Fruit fly (Drosophila melanogaster) whole organism, wandering third instar larva: Measurements from ENCODE around the gene Cnx14D.

Source experiments
- CG9705 ChIP-seq: fragments of 200-800 bp; sonication (Bioruptor generic); optimal IDR thresholded peaks from 2 replicates; lab custom pipeline; 2018; ENCODE audit warnings: missing biosample characterization, mild to moderate bottlenecking, missing genetic modification characterization
- CrebA ChIP-seq: fragments of 200-800 bp; sonication (Bioruptor generic); optimal IDR thresholded peaks from 2 replicates; lab custom pipeline; 2016; ENCODE audit warnings: missing biosample characterization, mild to moderate bottlenecking, missing genetic modification characterization, borderline replicate concordance
- Dfd ChIP-seq: fragments of >200 bp; optimal IDR thresholded peaks from 2 replicates; lab custom pipeline; 2017; ENCODE audit warnings: missing biosample characterization, missing genetic modification characterization
- Dif ChIP-seq: fragments of 200-275, 200-300 bp; sonication (Bioruptor generic); optimal IDR thresholded peaks from 2 replicates; lab custom pipeline; 2018; ENCODE audit warnings: missing biosample characterization, missing genetic modification characterization; ENCODE audit not compliant: partially characterized antibody
- GATAd ChIP-seq: sonication (Bioruptor generic); optimal IDR thresholded peaks from 2 replicates; lab custom pipeline; 2016; ENCODE audit warnings: missing biosample characterization, missing genetic modification characterization
- HLH106 ChIP-seq: fragments of 200-800 bp; optimal IDR thresholded peaks from 3 replicates; lab custom pipeline; 2019; ENCODE audit warnings: missing biosample characterization, mild to moderate bottlenecking, missing genetic modification characterization, moderate library complexity
- Hr78 ChIP-seq: fragments of >200 bp; optimal IDR thresholded peaks from 2 replicates; lab custom pipeline; 2017; ENCODE audit warnings: missing biosample characterization, missing genetic modification characterization
- Hr83 ChIP-seq: fragments of 200-300 bp; sonication (Bioruptor generic); optimal IDR thresholded peaks from 2 replicates; lab custom pipeline; 2016; ENCODE audit warnings: missing biosample characterization, mild to moderate bottlenecking, missing genetic modification characterization, moderate library complexity; ENCODE audit not compliant: poor library complexity, severe bottlenecking
- Mio ChIP-seq: sonication (Bioruptor generic); optimal IDR thresholded peaks from 2 replicates; lab custom pipeline; 2016; ENCODE audit warnings: missing biosample characterization, missing genetic modification characterization
- Myc ChIP-seq: fragments of >200 bp; optimal IDR thresholded peaks from 2 replicates; lab custom pipeline; 2017
- OdsH ChIP-seq: fragments of 200-800 bp; sonication (Bioruptor generic); optimal IDR thresholded peaks from 2 replicates; lab custom pipeline; 2016; ENCODE audit warnings: missing biosample characterization, mild to moderate bottlenecking, missing genetic modification characterization
- Rel ChIP-seq, 2 experiments: fragments of 200-800 bp; sonication (Bioruptor generic) in 1 of 2; optimal IDR thresholded peaks; 2 replicates in 1 of 2; 3 replicates in 1 of 2; lab custom pipeline; 2016 to 2019; ENCODE audit warnings: mild to moderate bottlenecking in 2 of 2, missing biosample characterization in 2 of 2, missing genetic modification characterization in 2 of 2, moderate library complexity in 1 of 2
- Sp1 ChIP-seq: fragments of 200-800 bp; sonication (Bioruptor generic); optimal IDR thresholded peaks from 3 replicates; lab custom pipeline; 2019; ENCODE audit warnings: missing biosample characterization, mild to moderate bottlenecking, missing genetic modification characterization, moderate library complexity
- dl ChIP-seq, 2 experiments: fragments of 175-275, 200-275 bp in 1 of 2; fragments of 200-275 bp in 1 of 2; sonication (Bioruptor generic); optimal IDR thresholded peaks; lab custom pipeline; 2018; ENCODE audit warnings: mild to moderate bottlenecking in 2 of 2, missing biosample characterization in 2 of 2, missing genetic modification characterization in 2 of 2, moderate library complexity in 2 of 2; ENCODE audit not compliant: partially characterized antibody in 2 of 2, insufficient read depth in 1 of 2
- dsf ChIP-seq: sonication (Bioruptor generic); optimal IDR thresholded peaks from 2 replicates; lab custom pipeline; 2016; ENCODE audit warnings: missing biosample characterization, missing genetic modification characterization, borderline replicate concordance
- foxo ChIP-seq, 2 experiments: fragments of 200-800 bp; sonication (Bioruptor generic); optimal IDR thresholded peaks; 2 replicates in 1 of 2; 3 replicates in 1 of 2; lab custom pipeline; 2016 to 2017; ENCODE audit warnings: missing biosample characterization in 2 of 2, missing genetic modification characterization in 2 of 2
- fru ChIP-seq: fragments of 200-800 bp; sonication (Bioruptor generic); optimal IDR thresholded peaks from 3 replicates; lab custom pipeline; 2016; ENCODE audit warnings: missing biosample characterization, mild to moderate bottlenecking, missing genetic modification characterization
- h ChIP-seq: fragments of 200-800 bp; sonication (Bioruptor generic); optimal IDR thresholded peaks from 3 replicates; lab custom pipeline; 2016; ENCODE audit warnings: missing biosample characterization, mild to moderate bottlenecking, missing genetic modification characterization
- jim ChIP-seq: fragments of 175-275, 200-325 bp; sonication (Bioruptor generic); optimal IDR thresholded peaks from 2 replicates; lab custom pipeline; 2016; ENCODE audit warnings: missing biosample characterization, mild to moderate bottlenecking, missing genetic modification characterization
- pan ChIP-seq: fragments of >200 bp; optimal IDR thresholded peaks from 2 replicates; lab custom pipeline; 2017
- psq ChIP-seq: fragments of 200-800 bp; sonication (Bioruptor generic); optimal IDR thresholded peaks from 3 replicates; lab custom pipeline; 2017; ENCODE audit warnings: missing biosample characterization, mild to moderate bottlenecking, missing genetic modification characterization, moderate library complexity
- rgr ChIP-seq: fragments of 200-800 bp; sonication (Bioruptor generic); optimal IDR thresholded peaks from 3 replicates; lab custom pipeline; 2016; ENCODE audit warnings: missing biosample characterization, mild to moderate bottlenecking, missing genetic modification characterization
- woc ChIP-seq: sonication (Bioruptor generic); optimal IDR thresholded peaks from 2 replicates; lab custom pipeline; 2016; ENCODE audit warnings: missing biosample characterization, mild to moderate bottlenecking, missing genetic modification characterization

Gene Cnx14D

DNA sequence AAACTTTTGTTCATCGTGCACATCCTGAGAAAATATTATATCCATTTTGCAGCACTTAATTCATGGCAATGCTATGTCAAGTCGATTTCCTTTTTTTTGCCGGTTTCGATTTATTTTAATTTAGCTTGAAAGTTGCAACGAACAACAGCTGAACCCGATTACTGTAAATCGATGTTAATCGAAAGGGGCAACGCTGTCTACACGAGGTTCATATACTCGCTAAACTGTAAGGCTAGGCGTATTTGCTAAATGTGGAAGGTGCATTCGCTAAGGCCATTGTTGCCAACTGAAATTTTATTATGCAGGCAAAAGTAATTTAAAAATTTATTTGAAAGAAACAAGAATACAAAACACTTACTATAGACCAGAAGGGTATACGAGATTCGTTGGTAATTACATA, 22.2 kb upstream of the Cnx14D start, which contains the start of gene CG9902:
Gene CG9902 (minus strand): TSS at position 131 of the 400 bp plus-strand sequence.
- TF ChIP-seq Hr78 (no peak), Rel (GFP tag; optimal IDR thresholded peaks at IDR 0.05; lab: Kevin White, UChicago) (no peak), Rel (tag; optimal IDR thresholded peaks at IDR 0.05; lab: Kevin White, UChicago) (peak; percentile 9), Myc (peak; percentile 45)

DNA sequence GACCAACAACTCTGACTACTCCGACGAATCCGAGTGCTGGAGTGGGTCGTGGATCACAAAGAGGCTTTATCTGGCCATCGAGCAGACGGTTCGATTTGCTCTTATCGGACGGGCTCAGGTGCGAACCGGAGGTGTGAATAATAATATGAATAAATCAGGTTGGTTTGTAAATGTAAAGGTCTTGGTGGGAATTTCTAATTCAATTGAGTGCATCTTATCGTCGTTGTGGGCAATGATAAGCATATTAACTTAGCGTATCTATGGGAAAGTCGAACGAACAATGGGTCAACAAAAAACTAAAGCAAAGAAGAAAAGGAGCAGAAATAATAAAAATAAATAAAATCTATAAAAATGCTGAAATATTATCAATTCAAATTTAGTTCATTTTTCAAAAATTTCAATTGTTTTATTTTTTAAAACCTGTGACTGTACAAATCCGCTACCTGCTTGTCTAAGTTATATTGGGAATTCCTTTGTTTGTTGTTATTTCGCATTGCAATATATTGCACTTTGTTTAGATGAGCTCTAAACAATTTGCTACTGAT, 15.7 kb upstream of the Cnx14D start, which contains the start of gene CG9903:
Gene CG9903 (minus strand): TSS at position 51 of the 545 bp plus-strand sequence.
- TF ChIP-seq dsf (GFP tag; lab: Kevin White, UChicago) (no peak), psq (GFP tag; lab: Kevin White, UChicago) (peak; percentile 23), OdsH (peak; percentile 13), foxo (GFP tag; optimal IDR thresholded peaks at IDR 0.05; lab: Kevin White, UChicago) (peak in 1 of 2 experiments; percentile 30), fru (GFP tag; lab: Kevin White, UChicago) (peak; percentile 51), pan (no peak), Rel (GFP tag; optimal IDR thresholded peaks at IDR 0.05; lab: Kevin White, UChicago) (no peak), Rel (tag; optimal IDR thresholded peaks at IDR 0.05; lab: Kevin White, UChicago) (peak; percentile 51), Dif (no peak), Sp1 (GFP tag; lab: Kevin White, UChicago) (peak; percentile 43), HLH106 (peak; percentile 61)

DNA sequence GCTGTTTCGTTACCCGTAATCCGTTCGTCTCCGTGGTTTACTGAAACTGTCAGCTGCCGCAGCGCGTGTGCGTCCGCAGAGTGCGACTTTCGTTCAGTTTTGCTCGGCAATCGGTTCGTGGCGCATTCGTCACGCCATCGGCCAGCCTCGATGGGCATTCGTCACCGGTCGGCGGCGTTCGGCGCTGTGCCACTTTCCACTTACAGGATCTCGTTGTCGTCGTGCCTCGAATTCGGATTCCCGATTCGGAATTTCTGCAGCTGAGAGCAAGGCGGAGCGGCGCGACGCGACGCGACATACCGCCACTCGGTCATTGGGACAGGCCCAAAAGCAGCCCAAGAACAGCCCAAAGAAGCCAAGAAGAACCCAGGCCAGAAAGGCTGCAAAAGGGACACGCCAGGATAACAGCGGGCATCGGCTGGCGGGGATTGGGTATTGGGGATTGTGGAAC, 7.9 kb upstream of the Cnx14D start, which contains the start of gene para:
Gene para (minus strand): TSS at position 51 of the 451 bp plus-strand sequence.
- no peak for TF ChIP-seq Mio
- TF ChIP-seq, all 38 proteins: peak for 0

DNA sequence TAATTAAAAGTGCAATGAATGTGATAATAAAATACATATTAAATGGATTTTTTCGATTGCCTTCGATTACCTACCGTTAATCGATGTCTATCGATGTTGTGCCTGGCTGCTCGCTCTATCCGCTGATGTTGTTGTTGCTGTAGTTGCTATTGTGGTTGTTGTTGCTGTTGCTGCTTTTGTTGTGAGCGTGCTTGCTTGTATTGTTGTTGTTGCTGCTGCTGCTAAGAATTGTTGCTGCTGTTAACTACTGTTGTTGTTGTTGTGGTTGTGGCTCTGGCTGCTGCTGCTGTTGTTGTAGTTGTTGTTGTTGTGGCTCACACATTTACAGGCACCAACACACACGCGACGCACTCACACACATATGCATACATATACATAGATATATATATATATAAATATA, 2.0 kb upstream of the Cnx14D start:
- TF ChIP-seq pan = no peak
- no peak for TF ChIP-seq rgr (GFP tag; lab: Kevin White, UChicago)
- TF ChIP-seq Mio = no peak
- TF ChIP-seq woc (GFP tag; lab: Kevin White, UChicago) = no peak
- TF ChIP-seq Dfd (GFP tag; lab: Kevin White, UChicago) = peak; percentile 59
- TF ChIP-seq, all 38 proteins: peak for 1

DNA sequence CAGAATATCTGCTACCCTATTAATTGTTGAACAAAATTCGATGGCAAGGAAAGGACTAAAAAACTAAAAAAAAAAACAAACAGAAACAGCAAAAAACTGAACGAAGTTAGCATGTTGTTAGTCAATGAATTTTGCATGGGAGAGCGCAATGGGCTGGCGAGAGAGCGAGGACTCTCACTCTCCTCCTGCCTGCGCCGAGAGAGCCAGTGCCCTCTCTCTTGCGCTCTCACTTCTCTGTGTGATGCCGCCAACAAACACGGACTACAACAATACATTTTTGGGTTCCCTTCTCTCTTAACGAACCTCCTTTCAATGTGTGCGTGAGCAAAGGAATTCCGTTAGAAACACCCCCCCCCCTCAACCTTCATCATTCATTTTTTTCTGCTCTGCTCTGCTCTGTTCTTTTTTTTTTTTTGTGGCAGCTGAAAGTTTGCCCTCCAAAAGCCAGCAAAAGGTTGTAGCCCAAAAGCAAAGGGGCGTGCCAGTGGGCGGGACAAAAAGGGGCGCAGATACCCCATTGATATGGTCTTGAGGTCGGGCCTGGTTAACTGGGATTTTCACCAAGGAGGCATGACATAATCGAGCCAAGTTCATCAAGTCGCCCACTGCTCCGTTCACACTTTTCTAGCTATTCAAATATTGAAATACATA, 994 bp upstream of the Cnx14D start:
- TF ChIP-seq dl (GFP tag; optimal IDR thresholded peaks at IDR 0.05; lab: Kevin White, UChicago; ENCODE audit: insufficient read depth in 1 of 2, partially characterized antibody in 2 of 2) (peak in 1 of 2 experiments; percentile 56), Dfd (GFP tag; lab: Kevin White, UChicago) (peak; percentile 55), GATAd (no peak), Dif (peak; percentile 62)

DNA sequence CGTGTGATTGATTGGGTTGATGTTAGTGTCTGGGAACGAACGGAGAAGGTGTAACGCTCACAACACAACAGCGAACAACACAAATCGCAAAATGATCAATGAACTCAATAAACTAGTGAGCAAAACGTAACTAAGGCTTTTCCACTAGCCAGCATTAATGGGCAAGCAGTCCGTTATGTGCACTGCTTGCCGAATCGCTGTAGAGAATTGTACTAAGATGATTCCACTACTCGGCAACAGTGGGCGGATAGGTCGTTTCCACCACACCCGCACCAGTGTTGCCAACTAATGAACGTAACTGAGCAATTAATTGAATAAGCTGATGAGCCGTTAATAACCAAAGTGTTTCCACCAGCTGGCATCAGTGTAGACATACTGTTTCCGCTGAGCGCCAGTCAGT, 40.7 kb downstream of the Cnx14D start:
- TF ChIP-seq Dfd (GFP tag; lab: Kevin White, UChicago) (no peak), jim (no peak), Hr83 (GFP tag; lab: Kevin White, UChicago) (no peak), Hr78 (no peak), h (no peak), CG9705 (GFP tag; lab: Kevin White, UChicago) (no peak), Sp1 (GFP tag; lab: Kevin White, UChicago) (no peak), Dif (no peak), Mio (no peak), foxo (GFP tag; optimal IDR thresholded peaks at IDR 0.05; lab: Kevin White, UChicago) (no peak), CrebA (GFP tag; lab: Kevin White, UChicago) (no peak), dsf (GFP tag; lab: Kevin White, UChicago) (no peak), psq (GFP tag; lab: Kevin White, UChicago) (no peak)
- TF ChIP-seq, all 38 proteins: peak for 0
